Worm (Caenorhabditis elegans): Measurements from ENCODE around the gene T14G8.2.

The T14G8.2 gene

ce11 chrX:12875649-12876048 is 17.8 kb downstream of the T14G8.2 start (continued):
- TF ChIP-seq unc-55 (GFP tag; optimal IDR thresholded peaks at IDR 0.05) (no peak), nhr-11 (tag; optimal IDR thresholded peaks at IDR 0.05) (no peak)

- TF ChIP-seq F13H6.1 (tag; optimal IDR thresholded peaks at IDR 0.05) (peak; percentile 86), Y55F3AM.14 (GFP tag; optimal IDR thresholded peaks at IDR 0.05) (peak; percentile 37), nhr-129 (tag; optimal IDR thresholded peaks at IDR 0.05) (peak; percentile 76), sma-3 (GFP tag; optimal IDR thresholded peaks at IDR 0.05) (peak; percentile 21), nhr-21 (tag; optimal IDR thresholded peaks at IDR 0.05) (no peak), mab-5 (tag; optimal IDR thresholded peaks at IDR 0.05) (peak; percentile 24), unc-55 (GFP tag; optimal IDR thresholded peaks at IDR 0.05) (peak; percentile 40), fos-1 (tag; optimal IDR thresholded peaks at IDR 0.05) (no peak), ztf-1 (GFP tag; conservative IDR thresholded peaks at IDR 0.05) (0 out of 2 replicates have a peak, but pooled peaks have one; percentile 53), lin-11 (tag; optimal IDR thresholded peaks at IDR 0.05) (peak; percentile 52), sma-9 (GFP tag; optimal IDR thresholded peaks at IDR 0.05) (peak; percentile 85), sma-9 (tag; optimal IDR thresholded peaks at IDR 0.05) (no peak), crh-2 (tag; optimal IDR thresholded peaks at IDR 0.05) (peak; percentile 40), gmeb-1 (tag; optimal IDR thresholded peaks at IDR 0.05) (no peak), mdl-1 (tag; optimal IDR thresholded peaks at IDR 0.05) (peak; percentile 93), ama-1 (optimal IDR thresholded peaks at IDR 0.05) (peak; percentile 30), egl-27 (tag; optimal IDR thresholded peaks at IDR 0.05) (peak; percentile 34), lsy-2 (tag; optimal IDR thresholded peaks at IDR 0.05) (peak in 1 of 2 experiments; percentile 57), ceh-82 (tag; optimal IDR thresholded peaks at IDR 0.05) (no peak), peb-1 (tag; optimal IDR thresholded peaks at IDR 0.05) (no peak), C34F6.9 (tag; optimal IDR thresholded peaks at IDR 0.05) (peak; percentile 45)
Observed at ce11 chrX:12876795-12877530, 19.2 kb downstream of the T14G8.2 start, which contains the start of gene bcat-1. Gene bcat-1, plus strand, starts transcription at chrX:12877480.

ce11 chrX:12877930-12878329 is 20.1 kb downstream of the T14G8.2 start:
- TF ChIP-seq unc-55 (GFP tag; optimal IDR thresholded peaks at IDR 0.05) (no peak), sma-3 (GFP tag; optimal IDR thresholded peaks at IDR 0.05) (no peak), lsy-2 (tag; optimal IDR thresholded peaks at IDR 0.05) (peak in 1 of 2 experiments; percentile 51), nhr-21 (tag; optimal IDR thresholded peaks at IDR 0.05) (peak; percentile 12), elt-1 (tag; optimal IDR thresholded peaks at IDR 0.05) (no peak), ztf-4 (tag; optimal IDR thresholded peaks at IDR 0.05) (peak; percentile 39), crh-2 (tag; optimal IDR thresholded peaks at IDR 0.05) (peak; percentile 64), unc-62 (GFP tag; optimal IDR thresholded peaks at IDR 0.05) (no peak), nhr-129 (tag; optimal IDR thresholded peaks at IDR 0.05) (peak; percentile 98), egl-27 (tag; optimal IDR thresholded peaks at IDR 0.05) (no peak), mdl-1 (tag; optimal IDR thresholded peaks at IDR 0.05) (peak; percentile 30 to 52), ztf-11 (tag; optimal IDR thresholded peaks at IDR 0.05) (no peak), ztf-1 (GFP tag; conservative IDR thresholded peaks at IDR 0.05) (no peak), ama-1 (optimal IDR thresholded peaks at IDR 0.05) (no peak), F13H6.1 (tag; optimal IDR thresholded peaks at IDR 0.05) (peak; percentile 71), sma-9 (GFP tag; optimal IDR thresholded peaks at IDR 0.05) (peak; percentile 84), sma-9 (tag; optimal IDR thresholded peaks at IDR 0.05) (no peak), dmd-4 (tag; optimal IDR thresholded peaks at IDR 0.05) (no peak), nhr-25 (tag; optimal IDR thresholded peaks at IDR 0.05) (peak; percentile 27)

ce11 chrX:12881174-12881573 is 23.4 kb downstream of the T14G8.2 start:
- TF ChIP-seq F13H6.1 (tag; optimal IDR thresholded peaks at IDR 0.05), result no peak
- TF ChIP-seq nhr-237 (tag; optimal IDR thresholded peaks at IDR 0.05), result no peak
- TF ChIP-seq ZK546.5 (tag; optimal IDR thresholded peaks at IDR 0.05), result no peak
- TF ChIP-seq Y55F3AM.14 (GFP tag; optimal IDR thresholded peaks at IDR 0.05), result no peak
- no peak for TF ChIP-seq crh-2 (tag; optimal IDR thresholded peaks at IDR 0.05)
- no peak for TF ChIP-seq alr-1 (tag; optimal IDR thresholded peaks at IDR 0.05)
- peak; percentile 34 for TF ChIP-seq elt-1 (tag; optimal IDR thresholded peaks at IDR 0.05)
- TF ChIP-seq ceh-16 (tag; optimal IDR thresholded peaks at IDR 0.05), result no peak
- no peak for TF ChIP-seq nhr-6 (tag; optimal IDR thresholded peaks at IDR 0.05)

ce11 chrX:12884873-12885272 is 27.1 kb downstream of the T14G8.2 start, which contains the start of gene gpc-1:
Gene gpc-1, minus strand, starts transcription at chrX:12884989.
- TF ChIP-seq blmp-1 (tag; optimal IDR thresholded peaks at IDR 0.05; ENCODE audit: insufficient read depth), result no peak
- TF ChIP-seq ztf-4 (tag; optimal IDR thresholded peaks at IDR 0.05), result peak; percentile 6

All from whole organism, L2 larva.